Worm (Caenorhabditis elegans) whole organism, dauer: ENCODE measurements around the gene F20A1.8.

Experiments used
- unc-62 ChIP-seq: sonication (generic microtip); optimal IDR thresholded peaks from 2 replicates; lab custom pipeline; 2017; ENCODE audit warnings: missing biosample characterization, missing genetic modification reagents, missing genetic modification characterization

Gene F20A1.8

ce11 chrV:7047512-7047911 lies at the start of gene F20A1.8:
F20A1.8 (minus strand) TSS chrV:7047612.
- no peak for TF ChIP-seq unc-62

- TF ChIP-seq unc-62: no peak
Measured at ce11 chrV:7096811-7097210, 49.4 kb upstream of the F20A1.8 start.

- TF ChIP-seq unc-62: no peak
Measured at ce11 chrV:7096129-7096730, 48.8 kb upstream of the F20A1.8 start.

- no peak for TF ChIP-seq unc-62
Measured at ce11 chrV:7095254-7095990, 48.0 kb upstream of the F20A1.8 start.

ce11 chrV:7093720-7094401 lies 46.4 kb upstream of the F20A1.8 start, which contains the start of gene nhr-135:
nhr-135 (minus strand) TSS chrV:7093770.
- TF ChIP-seq unc-62: no peak

- TF ChIP-seq unc-62: no peak
Measured at ce11 chrV:7091287-7091686, 43.9 kb upstream of the F20A1.8 start, which contains the start of gene nhr-286. nhr-286 (minus strand) TSS chrV:7091610.

ce11 chrV:7089217-7089616 lies 41.8 kb upstream of the F20A1.8 start:
- TF ChIP-seq unc-62: no peak

- TF ChIP-seq unc-62: no peak
Measured at ce11 chrV:7087340-7087739, 39.9 kb upstream of the F20A1.8 start.

- TF ChIP-seq unc-62: no peak
Measured at ce11 chrV:7085518-7086104, 38.2 kb upstream of the F20A1.8 start, which contains the start of gene VC5.2. VC5.2 (plus strand) TSS chrV:7085956.

- no peak for TF ChIP-seq unc-62
Measured at ce11 chrV:7084612-7085139, 37.3 kb upstream of the F20A1.8 start, which contains the start of gene mys-1. mys-1 (minus strand) TSS chrV:7084662.

ce11 chrV:7079388-7079787 lies 32.0 kb upstream of the F20A1.8 start:
- no peak for TF ChIP-seq unc-62

- TF ChIP-seq unc-62: no peak
Measured at ce11 chrV:7078765-7079164, 31.4 kb upstream of the F20A1.8 start.

- no peak for TF ChIP-seq unc-62
Measured at ce11 chrV:7076161-7076560, 28.7 kb upstream of the F20A1.8 start.

- no peak for TF ChIP-seq unc-62
Measured at ce11 chrV:7075646-7076045, 28.2 kb upstream of the F20A1.8 start, which contains the start of gene npa-1. npa-1 (plus strand) TSS chrV:7075787.

ce11 chrV:7072309-7072708 lies 24.9 kb upstream of the F20A1.8 start, which contains the start of gene F27B10.1:
F27B10.1 (plus strand) TSS chrV:7072609.
- TF ChIP-seq unc-62: no peak

- TF ChIP-seq unc-62: no peak
Measured at ce11 chrV:7069605-7070004, 22.2 kb upstream of the F20A1.8 start.

ce11 chrV:7068861-7069260 lies 21.4 kb upstream of the F20A1.8 start:
- no peak for TF ChIP-seq unc-62
